Fruit fly (Drosophila melanogaster) whole organism, wandering third instar larva: ENCODE data around the gene Dsor1.

Experiments
- Abd-B ChIP-seq: fragments of >200 bp; optimal IDR thresholded peaks from 2 replicates; lab custom pipeline; 2017; ENCODE audit warnings: missing biosample characterization, missing genetic modification characterization
- CG32264 ChIP-seq: fragments of 200-800 bp; sonication (Bioruptor generic); optimal IDR thresholded peaks from 2 replicates; lab custom pipeline; 2016; ENCODE audit warnings: missing biosample characterization, missing genetic modification characterization
- CG9705 ChIP-seq: fragments of 200-800 bp; sonication (Bioruptor generic); optimal IDR thresholded peaks from 2 replicates; lab custom pipeline; 2018; ENCODE audit warnings: missing biosample characterization, mild to moderate bottlenecking, missing genetic modification characterization
- CrebA ChIP-seq: fragments of 200-800 bp; sonication (Bioruptor generic); optimal IDR thresholded peaks from 2 replicates; lab custom pipeline; 2016; ENCODE audit warnings: missing biosample characterization, mild to moderate bottlenecking, missing genetic modification characterization, borderline replicate concordance
- Dfd ChIP-seq: fragments of >200 bp; optimal IDR thresholded peaks from 2 replicates; lab custom pipeline; 2017; ENCODE audit warnings: missing biosample characterization, missing genetic modification characterization
- GATAd ChIP-seq: sonication (Bioruptor generic); optimal IDR thresholded peaks from 2 replicates; lab custom pipeline; 2016; ENCODE audit warnings: missing biosample characterization, missing genetic modification characterization
- HLH106 ChIP-seq: fragments of 200-800 bp; optimal IDR thresholded peaks from 3 replicates; lab custom pipeline; 2019; ENCODE audit warnings: missing biosample characterization, mild to moderate bottlenecking, missing genetic modification characterization, moderate library complexity
- Hr78 ChIP-seq: fragments of >200 bp; optimal IDR thresholded peaks from 2 replicates; lab custom pipeline; 2017; ENCODE audit warnings: missing biosample characterization, missing genetic modification characterization
- Hr83 ChIP-seq: fragments of 200-300 bp; sonication (Bioruptor generic); optimal IDR thresholded peaks from 2 replicates; lab custom pipeline; 2016; ENCODE audit warnings: missing biosample characterization, mild to moderate bottlenecking, missing genetic modification characterization, moderate library complexity; ENCODE audit not compliant: poor library complexity, severe bottlenecking
- Jra ChIP-seq: sonication (Bioruptor generic); optimal IDR thresholded peaks from 2 replicates; lab custom pipeline; 2016; ENCODE audit warnings: missing biosample characterization, missing genetic modification characterization
- Mio ChIP-seq: sonication (Bioruptor generic); optimal IDR thresholded peaks from 2 replicates; lab custom pipeline; 2016; ENCODE audit warnings: missing biosample characterization, missing genetic modification characterization
- Myc ChIP-seq: fragments of >200 bp; optimal IDR thresholded peaks from 2 replicates; lab custom pipeline; 2017
- N ChIP-seq: fragments of >200 bp; optimal IDR thresholded peaks from 2 replicates; lab custom pipeline; 2018; ENCODE audit warnings: missing biosample characterization, missing external identifiers, missing genetic modification characterization
- OdsH ChIP-seq: fragments of 200-800 bp; sonication (Bioruptor generic); optimal IDR thresholded peaks from 2 replicates; lab custom pipeline; 2016; ENCODE audit warnings: missing biosample characterization, mild to moderate bottlenecking, missing genetic modification characterization
- Rel ChIP-seq, 2 experiments: fragments of 200-800 bp; sonication (Bioruptor generic) in 1 of 2; optimal IDR thresholded peaks; 2 replicates in 1 of 2; 3 replicates in 1 of 2; lab custom pipeline; 2016 to 2019; ENCODE audit warnings: mild to moderate bottlenecking in 2 of 2, missing biosample characterization in 2 of 2, missing genetic modification characterization in 2 of 2, moderate library complexity in 1 of 2
- Vsx2 ChIP-seq: fragments of 200-300, 225-300 bp; sonication (Bioruptor generic); optimal IDR thresholded peaks from 2 replicates; lab custom pipeline; 2018; ENCODE audit warnings: missing biosample characterization, missing genetic modification characterization; ENCODE audit not compliant: partially characterized antibody
- br ChIP-seq: fragments of 200-800 bp; sonication (Bioruptor generic); optimal IDR thresholded peaks from 2 replicates; lab custom pipeline; 2016; ENCODE audit warnings: missing biosample characterization, missing genetic modification characterization
- brk ChIP-seq: fragments of 200-800 bp; sonication (Bioruptor generic); optimal IDR thresholded peaks from 2 replicates; lab custom pipeline; 2016; ENCODE audit warnings: missing biosample characterization, mild to moderate bottlenecking, missing genetic modification characterization
- dl ChIP-seq, 2 experiments: fragments of 175-275, 200-275 bp in 1 of 2; fragments of 200-275 bp in 1 of 2; sonication (Bioruptor generic); optimal IDR thresholded peaks; lab custom pipeline; 2018; ENCODE audit warnings: mild to moderate bottlenecking in 2 of 2, missing biosample characterization in 2 of 2, missing genetic modification characterization in 2 of 2, moderate library complexity in 2 of 2; ENCODE audit not compliant: partially characterized antibody in 2 of 2, insufficient read depth in 1 of 2
- dmrt93B ChIP-seq: fragments of 200-800 bp; sonication (Bioruptor generic); optimal IDR thresholded peaks from 2 replicates; lab custom pipeline; 2018; ENCODE audit warnings: missing biosample characterization, mild to moderate bottlenecking, missing genetic modification characterization
- dsf ChIP-seq: sonication (Bioruptor generic); optimal IDR thresholded peaks from 2 replicates; lab custom pipeline; 2016; ENCODE audit warnings: missing biosample characterization, missing genetic modification characterization, borderline replicate concordance
- ey ChIP-seq: fragments of 200-800 bp; sonication (Bioruptor generic); optimal IDR thresholded peaks from 2 replicates; lab custom pipeline; 2016; ENCODE audit warnings: missing biosample characterization, missing genetic modification characterization
- foxo ChIP-seq, 2 experiments: fragments of 200-800 bp; sonication (Bioruptor generic); optimal IDR thresholded peaks; 2 replicates in 1 of 2; 3 replicates in 1 of 2; lab custom pipeline; 2016 to 2017; ENCODE audit warnings: missing biosample characterization in 2 of 2, missing genetic modification characterization in 2 of 2
- h ChIP-seq: fragments of 200-800 bp; sonication (Bioruptor generic); optimal IDR thresholded peaks from 3 replicates; lab custom pipeline; 2016; ENCODE audit warnings: missing biosample characterization, mild to moderate bottlenecking, missing genetic modification characterization
- jim ChIP-seq: fragments of 175-275, 200-325 bp; sonication (Bioruptor generic); optimal IDR thresholded peaks from 2 replicates; lab custom pipeline; 2016; ENCODE audit warnings: missing biosample characterization, mild to moderate bottlenecking, missing genetic modification characterization
- pan ChIP-seq: fragments of >200 bp; optimal IDR thresholded peaks from 2 replicates; lab custom pipeline; 2017
- psq ChIP-seq: fragments of 200-800 bp; sonication (Bioruptor generic); optimal IDR thresholded peaks from 3 replicates; lab custom pipeline; 2017; ENCODE audit warnings: missing biosample characterization, mild to moderate bottlenecking, missing genetic modification characterization, moderate library complexity
- rgr ChIP-seq: fragments of 200-800 bp; sonication (Bioruptor generic); optimal IDR thresholded peaks from 3 replicates; lab custom pipeline; 2016; ENCODE audit warnings: missing biosample characterization, mild to moderate bottlenecking, missing genetic modification characterization
- sv ChIP-seq: fragments of 200-800 bp; sonication (Bioruptor generic); optimal IDR thresholded peaks from 3 replicates; lab custom pipeline; 2016; ENCODE audit warnings: missing biosample characterization, missing genetic modification characterization
- tai ChIP-seq: sonication (Bioruptor generic); optimal IDR thresholded peaks from 2 replicates; lab custom pipeline; 2016; ENCODE audit warnings: missing biosample characterization, missing genetic modification characterization
- usp ChIP-seq: fragments of >200 bp; optimal IDR thresholded peaks from 2 replicates; lab custom pipeline; 2017; ENCODE audit warnings: missing biosample characterization, missing genetic modification characterization
- woc ChIP-seq: sonication (Bioruptor generic); optimal IDR thresholded peaks from 2 replicates; lab custom pipeline; 2016; ENCODE audit warnings: missing biosample characterization, mild to moderate bottlenecking, missing genetic modification characterization

The Dsor1 gene

DNA sequence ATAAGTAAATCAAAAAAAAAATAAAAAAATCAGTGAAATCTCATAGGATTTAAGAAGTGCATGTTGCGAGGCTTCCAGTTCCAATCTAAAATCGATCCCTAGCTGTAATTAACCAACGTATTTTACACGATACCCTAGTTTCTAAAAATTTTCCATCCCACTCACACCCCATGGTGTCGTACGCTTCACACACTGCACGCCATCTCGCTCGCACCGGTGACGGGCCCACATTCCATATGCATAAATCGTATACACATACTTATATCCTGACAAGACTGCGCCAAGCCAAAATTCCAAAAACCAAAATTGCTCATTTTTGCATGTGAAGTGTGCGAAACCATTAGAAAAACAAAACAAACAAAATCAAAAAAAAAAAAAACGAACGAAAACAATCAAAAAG, 7.9 kb downstream of the Dsor1 start:
- TF ChIP-seq br (GFP tag; lab: Kevin White, UChicago) (no peak), foxo (GFP tag; optimal IDR thresholded peaks at IDR 0.05; lab: Kevin White, UChicago) (no peak), CG32264 (GFP tag; lab: Kevin White, UChicago) (no peak), OdsH (GFP tag; lab: Kevin White, UChicago) (no peak), jim (GFP tag; lab: Kevin White, UChicago) (no peak), sv (GFP tag; lab: Kevin White, UChicago) (no peak), Vsx2 (GFP tag; lab: Kevin White, UChicago) (no peak), Mio (GFP tag; lab: Kevin White, UChicago) (no peak), brk (GFP tag; lab: Kevin White, UChicago) (no peak), h (GFP tag; lab: Kevin White, UChicago) (no peak), tai (no peak), Abd-B (GFP tag; lab: Kevin White, UChicago) (no peak), usp (no peak), Myc (lab: Kevin White, UChicago) (no peak), psq (GFP tag; lab: Kevin White, UChicago) (no peak), Jra (GFP tag; lab: Kevin White, UChicago) (no peak)

DNA sequence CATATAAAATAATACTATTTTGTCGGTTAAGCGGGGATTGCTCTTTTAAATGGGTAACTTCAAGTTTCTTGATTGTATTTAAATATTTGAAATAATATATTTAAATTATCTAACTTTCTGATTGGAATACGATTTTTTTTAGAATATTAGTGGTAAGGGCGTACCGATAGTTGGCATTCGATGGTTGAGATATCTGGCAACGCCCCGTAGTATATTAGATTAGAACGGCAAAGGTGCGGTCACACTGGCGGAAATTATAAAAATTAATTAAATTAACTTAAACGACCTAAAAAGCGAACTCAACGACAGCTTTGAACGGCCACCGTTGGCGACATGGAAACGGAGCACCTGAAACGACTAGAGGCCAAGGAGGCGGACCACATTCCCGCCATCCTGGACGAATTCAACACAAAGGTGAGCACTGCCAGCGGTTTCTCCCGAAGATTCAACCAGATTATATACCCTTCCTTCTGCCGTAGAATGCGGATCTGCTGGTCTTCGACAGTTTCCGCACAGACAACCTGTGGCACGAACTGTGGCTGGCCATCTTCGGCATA, 8.9 kb downstream of the Dsor1 start, which contains the start of gene ric8a:
ric8a (plus strand) TSS at position 205 of the 557 bp plus-strand sequence.
- TF ChIP-seq HLH106 (peak; percentile 30), sv (GFP tag; lab: Kevin White, UChicago) (no peak), woc (peak; percentile 7), rgr (GFP tag; lab: Kevin White, UChicago) (peak; percentile 27), ey (GFP tag; lab: Kevin White, UChicago) (no peak), h (GFP tag; lab: Kevin White, UChicago) (peak; percentile 8), pan (no peak), Hr83 (GFP tag; lab: Kevin White, UChicago) (peak; percentile 15), dl (GFP tag; optimal IDR thresholded peaks at IDR 0.05; lab: Kevin White, UChicago; ENCODE audit: insufficient read depth in 1 of 2, partially characterized antibody in 2 of 2) (no peak)
- TF ChIP-seq, all 38 proteins: peak for 5

- TF ChIP-seq HLH106: no peak
- TF ChIP-seq Hr83 (GFP tag; lab: Kevin White, UChicago): no peak
- no peak for TF ChIP-seq dmrt93B
- TF ChIP-seq Vsx2 (GFP tag; lab: Kevin White, UChicago): no peak
Measured at dm6 chrX:9266082-9266481, 18.9 kb downstream of the Dsor1 start.

dm6 chrX:9267598-9267997, 20.5 kb downstream of the Dsor1 start, which contains the start of gene Erk7:
TSS of gene Erk7 (minus strand) at chrX:9267698.
- TF ChIP-seq CG9705 (no peak), dmrt93B (no peak), brk (GFP tag; lab: Kevin White, UChicago) (no peak), h (GFP tag; lab: Kevin White, UChicago) (no peak), psq (GFP tag; lab: Kevin White, UChicago) (no peak), Myc (lab: Kevin White, UChicago) (no peak), Vsx2 (GFP tag; lab: Kevin White, UChicago) (no peak), tai (no peak), HLH106 (no peak), Mio (GFP tag; lab: Kevin White, UChicago) (no peak), Hr78 (GFP tag; lab: Kevin White, UChicago) (no peak), dl (GFP tag; optimal IDR thresholded peaks at IDR 0.05; lab: Kevin White, UChicago; ENCODE audit: insufficient read depth in 1 of 2, partially characterized antibody in 2 of 2) (no peak), CrebA (GFP tag; lab: Kevin White, UChicago) (no peak)

DNA sequence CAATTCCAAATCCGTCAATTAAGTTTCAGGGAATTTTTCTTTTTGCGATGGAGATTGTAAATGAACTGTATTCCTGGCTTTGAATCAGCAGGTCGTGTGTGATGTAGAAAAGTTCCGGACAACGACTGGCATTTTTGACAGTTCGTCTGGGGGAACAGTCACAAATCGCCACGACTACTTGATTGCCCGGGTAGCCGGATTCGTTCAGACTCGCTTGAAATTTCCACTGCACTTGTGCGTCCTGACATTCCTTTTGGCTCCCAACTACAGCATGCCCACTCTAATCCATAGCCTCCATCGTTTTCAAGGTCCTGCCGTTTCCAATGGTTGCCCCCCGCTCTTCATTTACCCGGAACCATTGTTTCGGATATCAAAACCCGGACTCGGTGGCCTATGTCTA, 22.7 kb downstream of the Dsor1 start, which contains the start of gene CG17440:
CG17440 (minus strand) TSS at position 101 of the 400 bp plus-strand sequence.
- TF ChIP-seq GATAd (GFP tag; lab: Kevin White, UChicago) (no peak), rgr (GFP tag; lab: Kevin White, UChicago) (no peak), Vsx2 (GFP tag; lab: Kevin White, UChicago) (no peak), pan (no peak), Dfd (no peak), N (no peak), dsf (GFP tag; lab: Kevin White, UChicago) (no peak), HLH106 (no peak), Rel (GFP tag; optimal IDR thresholded peaks at IDR 0.05; lab: Kevin White, UChicago) (no peak), Rel (tag; optimal IDR thresholded peaks at IDR 0.05; lab: Kevin White, UChicago) (no peak), OdsH (GFP tag; lab: Kevin White, UChicago) (no peak)
